Fruit fly (Drosophila melanogaster): ENCODE measurements around the gene Saf6.
A peak's percentile ranks its signal among the peaks of the same experiment; 100 is the strongest.

The Saf6 gene

dm6 chr2L:842873-843272, 27.1 kb upstream of the Saf6 start:
- TF ChIP-seq CG17359 (tag; optimal IDR thresholded peaks at IDR 0.05) (no peak), esg (GFP tag; conservative IDR thresholded peaks at IDR 0.05) (no peak)

- no peak for TF ChIP-seq Hr39 (optimal IDR thresholded peaks at IDR 0.05)
- peak; percentile 55 for TF ChIP-seq Max (GFP tag; optimal IDR thresholded peaks at IDR 0.05)
- TF ChIP-seq CG4424 (GFP tag; optimal IDR thresholded peaks at IDR 0.05) = peak; percentile 69
- TF ChIP-seq NC2α (GFP tag; optimal IDR thresholded peaks at IDR 0.05) = no peak
- TF ChIP-seq HLHmδ (GFP tag; optimal IDR thresholded peaks at IDR 0.05) = no peak
- TF ChIP-seq lilli (GFP tag; optimal IDR thresholded peaks at IDR 0.05) = peak; percentile 82
- TF ChIP-seq pita (GFP tag; optimal IDR thresholded peaks at IDR 0.05) = no peak
- peak; percentile 72 for TF ChIP-seq cwo (GFP tag; optimal IDR thresholded peaks at IDR 0.05)
- TF ChIP-seq CG17802 (tag; optimal IDR thresholded peaks at IDR 0.05) = no peak
- peak; percentile 94 for TF ChIP-seq CG32532 (GFP tag; IDR thresholded peaks at IDR 0.05)
- TF ChIP-seq ATbp (GFP tag; optimal IDR thresholded peaks at IDR 0.05) = peak; percentile 61
- peak; percentile 60 for TF ChIP-seq CG13624 (GFP tag; optimal IDR thresholded peaks at IDR 0.05)
- TF ChIP-seq zfh1 (GFP tag; IDR thresholded peaks at IDR 0.05) = peak; percentile 76
- TF ChIP-seq CG13894 (tag; optimal IDR thresholded peaks at IDR 0.05) = peak; percentile 73
- TF ChIP-seq ci (GFP tag; IDR thresholded peaks at IDR 0.05) = peak; percentile 82
- TF ChIP-seq insv (GFP tag; optimal IDR thresholded peaks at IDR 0.05) = no peak
- TF ChIP-seq CG4820 (GFP tag; optimal IDR thresholded peaks at IDR 0.05) = peak; percentile 44
- peak; percentile 81 for TF ChIP-seq CG7786 (GFP tag; optimal IDR thresholded peaks at IDR 0.05)
- no peak for TF ChIP-seq hbn (GFP tag; IDR thresholded peaks at IDR 0.05; ENCODE audit: partially characterized antibody)
- TF ChIP-seq CG11504 (tag; optimal IDR thresholded peaks at IDR 0.05) = peak; percentile 74
- peak; percentile 73 for TF ChIP-seq CG8765 (GFP tag; IDR thresholded peaks at IDR 0.05)
- no peak for TF ChIP-seq eve (GFP tag; optimal IDR thresholded peaks at IDR 0.05)
- TF ChIP-seq ato (GFP tag; IDR thresholded peaks at IDR 0.05; ENCODE audit: partially characterized antibody) = no peak
- TF ChIP-seq trem (tag; optimal IDR thresholded peaks at IDR 0.05) = peak; percentile 15
- no peak for TF ChIP-seq hth (optimal IDR thresholded peaks at IDR 0.05)
- peak; percentile 83 for TF ChIP-seq Aef1 (GFP tag; IDR thresholded peaks at IDR 0.05)
- TF ChIP-seq CG1647 (GFP tag; optimal IDR thresholded peaks at IDR 0.05) = peak; percentile 37
- no peak for TF ChIP-seq usp (GFP tag; optimal IDR thresholded peaks at IDR 0.05)
- peak; percentile 73 for TF ChIP-seq Oaz (GFP tag; IDR thresholded peaks at IDR 0.05)
- TF ChIP-seq wor (GFP tag; IDR thresholded peaks at IDR 0.05) = peak; percentile 48
- peak; percentile 78 for TF ChIP-seq CG11085 (GFP tag; IDR thresholded peaks at IDR 0.05)
- TF ChIP-seq ase (GFP tag; IDR thresholded peaks at IDR 0.05) = peak; percentile 66
- peak; percentile 59; the same call in 1 of the 3 replicates for TF ChIP-seq Optix (GFP tag; IDR thresholded peaks at IDR 0.05)
- TF ChIP-seq CG11695 (GFP tag; IDR thresholded peaks at IDR 0.05) = peak; percentile 82
- no peak for TF ChIP-seq CG6791 (GFP tag; IDR thresholded peaks at IDR 0.05; ENCODE audit: partially characterized antibody)
- TF ChIP-seq Dll (GFP tag; IDR thresholded peaks at IDR 0.05; ENCODE audit: partially characterized antibody) = no peak
- TF ChIP-seq lab (GFP tag; optimal IDR thresholded peaks at IDR 0.05) = peak; percentile 90
- TF ChIP-seq CG10209 (GFP tag; optimal IDR thresholded peaks at IDR 0.05) = peak; percentile 67
- TF ChIP-seq mirr (GFP tag; optimal IDR thresholded peaks at IDR 0.05) = peak; percentile 49
- peak; percentile 68 for TF ChIP-seq org-1 (GFP tag; optimal IDR thresholded peaks at IDR 0.05)
- peak; percentile 42; the same call in 1 of the 2 replicates for TF ChIP-seq sim (GFP tag; IDR thresholded peaks at IDR 0.05)
- peak; percentile 60 for TF ChIP-seq Ravus (GFP tag; IDR thresholded peaks at IDR 0.05)
- TF ChIP-seq CG2875 (GFP tag; optimal IDR thresholded peaks at IDR 0.05) = peak; percentile 58
- TF ChIP-seq CG9797 (GFP tag; optimal IDR thresholded peaks at IDR 0.05) = no peak
- TF ChIP-seq Stat92E (GFP tag; optimal IDR thresholded peaks at IDR 0.05) = peak in 1 of 3 experiments; percentile 7
- TF ChIP-seq CG3281 (GFP tag; optimal IDR thresholded peaks at IDR 0.05) = peak; percentile 83
- peak; percentile 51 for TF ChIP-seq tx (GFP tag; optimal IDR thresholded peaks at IDR 0.05)
- peak; percentile 44 for TF ChIP-seq Atf3 (GFP tag; optimal IDR thresholded peaks at IDR 0.05)
Measured at dm6 chr2L:841708-842107, 26.0 kb upstream of the Saf6 start.
